Worm (Caenorhabditis elegans): Measurements from ENCODE around the gene nhr-102.

Gene nhr-102

ce11 chrV:15867373-15867772 is 8.8 kb downstream of the nhr-102 start, which contains the start of gene fbxa-197:
TSS of gene fbxa-197 (plus strand) at chrV:15867673.
- TF ChIP-seq skn-1 (tag; optimal IDR thresholded peaks at IDR 0.05): no peak
- TF ChIP-seq elt-1 (tag; optimal IDR thresholded peaks at IDR 0.05): no peak
- no peak for TF ChIP-seq elt-2 (tag; optimal IDR thresholded peaks at IDR 0.05)
- no peak for TF ChIP-seq lin-15B (tag; optimal IDR thresholded peaks at IDR 0.05)
- TF ChIP-seq ZK546.5 (tag; optimal IDR thresholded peaks at IDR 0.05): no peak
- no peak for TF ChIP-seq ceh-16 (tag; optimal IDR thresholded peaks at IDR 0.05)
- TF ChIP-seq R02D3.7 (tag; optimal IDR thresholded peaks at IDR 0.05): no peak
- TF ChIP-seq aly-2 (tag; optimal IDR thresholded peaks at IDR 0.05): no peak
- no peak for TF ChIP-seq unc-39 (tag; optimal IDR thresholded peaks at IDR 0.05)

DNA sequence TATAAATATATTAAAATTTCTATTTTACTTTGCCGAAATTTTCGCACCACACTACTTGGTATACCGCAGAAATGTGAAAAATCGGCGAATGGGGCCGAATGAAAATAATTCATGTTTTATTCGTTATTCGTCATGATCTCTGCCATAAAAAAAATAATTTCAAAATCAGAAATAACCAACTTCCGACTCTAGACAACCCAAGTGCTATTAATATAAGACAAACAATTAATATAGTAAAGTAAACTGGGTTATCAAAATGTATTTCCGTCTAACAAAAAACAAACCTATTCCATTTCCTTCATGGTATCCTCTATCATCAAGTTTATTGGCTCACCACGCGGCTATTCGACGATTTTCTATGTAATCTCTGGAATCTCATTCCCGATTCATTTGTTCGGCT is 10.4 kb downstream of the nhr-102 start, which contains the start of gene srh-293:
srh-293 (plus strand) TSS at position 301 of the 400 bp plus-strand sequence.
- TF ChIP-seq fkh-2 (tag; optimal IDR thresholded peaks at IDR 0.05) (no peak), fkh-10 (GFP tag; optimal IDR thresholded peaks at IDR 0.05) (no peak), ceh-16 (tag; optimal IDR thresholded peaks at IDR 0.05) (no peak), elt-3 (tag; optimal IDR thresholded peaks at IDR 0.05) (no peak)

DNA sequence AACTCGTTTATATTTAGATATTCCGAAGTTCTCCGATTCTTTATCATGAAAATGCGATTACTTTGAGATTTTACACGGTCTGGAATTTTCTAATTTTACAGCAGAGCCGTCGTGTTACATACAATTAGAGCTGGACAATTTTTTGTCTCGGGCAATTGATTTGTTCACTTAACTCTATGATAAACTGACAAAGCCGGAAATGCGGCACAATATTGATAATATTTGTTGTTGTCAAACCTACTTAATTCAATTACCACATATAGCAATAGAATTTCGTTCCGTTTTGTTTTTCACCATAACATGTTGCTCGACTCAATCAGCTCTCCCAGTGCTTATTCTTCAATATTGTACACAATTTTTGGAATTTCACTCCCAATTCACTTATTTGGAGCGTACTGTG is 13.2 kb downstream of the nhr-102 start, which contains the start of gene srh-299:
srh-299 (plus strand) TSS at position 301 of the 400 bp plus-strand sequence.
- TF ChIP-seq aly-2 (tag; optimal IDR thresholded peaks at IDR 0.05): no peak
- no peak for TF ChIP-seq mdl-1 (tag; optimal IDR thresholded peaks at IDR 0.05)
- no peak for TF ChIP-seq nhr-23 (tag; optimal IDR thresholded peaks at IDR 0.05)
- TF ChIP-seq nhr-67 (tag; optimal IDR thresholded peaks at IDR 0.05): no peak
- no peak for TF ChIP-seq eor-1 (tag; optimal IDR thresholded peaks at IDR 0.05)
- TF ChIP-seq nfya-1 (tag; optimal IDR thresholded peaks at IDR 0.05; ENCODE audit: insufficient read depth): no peak
- TF ChIP-seq nhr-11 (tag; optimal IDR thresholded peaks at IDR 0.05): no peak
- TF ChIP-seq egl-27 (tag; optimal IDR thresholded peaks at IDR 0.05): no peak
- no peak for TF ChIP-seq nhr-237 (tag; optimal IDR thresholded peaks at IDR 0.05)
- TF ChIP-seq ceh-82 (tag; optimal IDR thresholded peaks at IDR 0.05): no peak
- no peak for TF ChIP-seq nhr-25 (tag; optimal IDR thresholded peaks at IDR 0.05)
- TF ChIP-seq tbx-2 (tag; optimal IDR thresholded peaks at IDR 0.05): no peak
- no peak for TF ChIP-seq pqm-1 (tag; optimal IDR thresholded peaks at IDR 0.05)
- TF ChIP-seq unc-39 (tag; optimal IDR thresholded peaks at IDR 0.05): no peak
- TF ChIP-seq lsy-12 (tag; optimal IDR thresholded peaks at IDR 0.05): no peak
- TF ChIP-seq elt-1 (tag; optimal IDR thresholded peaks at IDR 0.05): no peak
- no peak for TF ChIP-seq ztf-11 (tag; optimal IDR thresholded peaks at IDR 0.05)
- no peak for TF ChIP-seq nhr-76 (tag; optimal IDR thresholded peaks at IDR 0.05)

DNA sequence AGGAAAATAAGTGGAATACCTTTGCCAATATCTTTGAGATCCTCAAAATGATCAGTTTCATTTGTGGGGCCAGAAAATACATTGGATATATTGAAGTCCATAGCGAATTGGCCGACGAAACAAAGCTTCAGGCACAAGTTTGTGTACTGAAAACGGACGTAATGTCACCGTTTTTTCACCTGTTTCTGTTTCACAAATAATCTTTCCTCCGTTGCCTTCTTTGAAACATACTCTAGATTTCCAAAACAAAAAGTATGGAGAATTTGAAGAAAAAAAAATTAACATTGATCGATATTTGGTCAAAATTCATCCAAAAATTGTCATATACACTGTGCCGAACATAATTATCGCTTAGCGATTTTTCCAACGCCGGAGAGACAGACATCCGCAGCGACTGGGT is 13.6 kb downstream of the nhr-102 start, which contains the start of gene srz-12:
srz-12 (minus strand) TSS at position 101 of the 400 bp plus-strand sequence.
- no peak for TF ChIP-seq jun-1 (tag; optimal IDR thresholded peaks at IDR 0.05)
- TF ChIP-seq egl-27 (tag; optimal IDR thresholded peaks at IDR 0.05): no peak
- no peak for TF ChIP-seq pqm-1 (tag; optimal IDR thresholded peaks at IDR 0.05)
- TF ChIP-seq nhr-237 (tag; optimal IDR thresholded peaks at IDR 0.05): no peak
- no peak for TF ChIP-seq sea-2 (GFP tag; optimal IDR thresholded peaks at IDR 0.05)
- TF ChIP-seq fkh-2 (tag; optimal IDR thresholded peaks at IDR 0.05): no peak
- TF ChIP-seq lin-39 (tag; optimal IDR thresholded peaks at IDR 0.05): no peak
- TF ChIP-seq nfya-1 (tag; optimal IDR thresholded peaks at IDR 0.05; ENCODE audit: insufficient read depth): no peak

DNA sequence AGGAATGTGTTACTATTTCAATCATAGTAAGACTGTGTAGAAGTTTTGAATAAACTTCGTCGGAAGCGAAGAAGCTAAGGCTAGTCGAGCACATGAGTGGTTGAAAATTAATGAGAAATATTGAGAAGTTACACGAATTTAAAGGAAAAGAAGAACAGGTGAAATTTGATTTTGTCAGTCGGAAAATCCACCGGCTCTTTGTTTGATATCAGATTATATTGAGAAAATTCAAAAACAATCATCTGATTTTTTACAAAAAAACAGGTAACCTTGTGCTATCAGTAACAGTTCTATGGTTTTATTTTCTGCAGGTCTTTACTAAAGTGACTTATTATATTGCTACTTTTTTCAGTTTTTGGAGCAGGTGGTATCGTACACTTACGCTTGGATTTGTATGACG is 17.9 kb downstream of the nhr-102 start, which contains the start of gene srh-148:
srh-148 (minus strand) TSS at position 101 of the 400 bp plus-strand sequence.
- TF ChIP-seq ceh-16 (tag; optimal IDR thresholded peaks at IDR 0.05): no peak
- TF ChIP-seq nhr-12 (tag; optimal IDR thresholded peaks at IDR 0.05): no peak
- TF ChIP-seq ceh-82 (tag; optimal IDR thresholded peaks at IDR 0.05): no peak
- no peak for TF ChIP-seq nhr-43 (tag; optimal IDR thresholded peaks at IDR 0.05; ENCODE audit: poor library complexity, severe bottlenecking)
- TF ChIP-seq egl-5 (tag; optimal IDR thresholded peaks at IDR 0.05): no peak
- no peak for TF ChIP-seq tbx-2 (tag; optimal IDR thresholded peaks at IDR 0.05)
- TF ChIP-seq elt-1 (tag; optimal IDR thresholded peaks at IDR 0.05): no peak
- no peak for TF ChIP-seq lsy-12 (tag; optimal IDR thresholded peaks at IDR 0.05)
- no peak for TF ChIP-seq ceh-9 (tag; optimal IDR thresholded peaks at IDR 0.05)
- no peak for TF ChIP-seq lin-15B (tag; optimal IDR thresholded peaks at IDR 0.05)
- no peak for TF ChIP-seq ama-1 (optimal IDR thresholded peaks at IDR 0.05)
- TF ChIP-seq zag-1 (tag; optimal IDR thresholded peaks at IDR 0.05): no peak
- TF ChIP-seq ceh-28 (tag; optimal IDR thresholded peaks at IDR 0.05): no peak
- no peak for TF ChIP-seq nhr-25 (tag; optimal IDR thresholded peaks at IDR 0.05)
- no peak for TF ChIP-seq lin-39 (tag; optimal IDR thresholded peaks at IDR 0.05)
- TF ChIP-seq nhr-23 (tag; optimal IDR thresholded peaks at IDR 0.05): no peak
- TF ChIP-seq aly-2 (tag; optimal IDR thresholded peaks at IDR 0.05): no peak

Data from whole organism, L3 larva.